Worm (Caenorhabditis elegans): Measurements from ENCODE around the gene F28H7.2.

- TF ChIP-seq unc-62 (GFP tag; optimal IDR thresholded peaks at IDR 0.05) (no peak), lsy-2 (tag; optimal IDR thresholded peaks at IDR 0.05) (no peak), nhr-28 (tag; optimal IDR thresholded peaks at IDR 0.05) (no peak), mep-1 (tag; optimal IDR thresholded peaks at IDR 0.05) (no peak), unc-120 (tag; optimal IDR thresholded peaks at IDR 0.05; ENCODE audit: poor library complexity, severe bottlenecking) (no peak), lin-13 (tag; optimal IDR thresholded peaks at IDR 0.05) (no peak), blmp-1 (tag; optimal IDR thresholded peaks at IDR 0.05) (no peak), zip-8 (tag; optimal IDR thresholded peaks at IDR 0.05) (no peak)
Observed at ce11 chrV:10750630-10751029, 2.9 kb downstream of the F28H7.2 start, which contains the start of gene F28H7.3.

Measured in whole organism, mixed stage, embryonic.